Fruit fly (Drosophila melanogaster) whole organism, embryonic: Measurements from ENCODE around the gene CG42827.

ENCODE experiments used
- ATbp ChIP-seq: fragments of 200-800 bp; sonication (Bioruptor generic); optimal IDR thresholded peaks from 2 replicates; lab custom pipeline; 2017; ENCODE audit warnings: missing biosample characterization, mild to moderate bottlenecking, missing genetic modification characterization, missing genetic modification reagents
- Abd-B ChIP-seq: fragments of 200-800 bp; sonication (Bioruptor generic); optimal IDR thresholded peaks from 2 replicates; lab custom pipeline; 2018; ENCODE audit warnings: missing biosample characterization, mild to moderate bottlenecking, missing genetic modification characterization, moderate library complexity
- CG10274 ChIP-seq: fragments of 200-800 bp; sonication (Bioruptor generic); optimal IDR thresholded peaks from 3 replicates; lab custom pipeline; 2017; ENCODE audit warnings: missing biosample characterization, mild to moderate bottlenecking, missing genetic modification characterization
- CG10565 ChIP-seq: fragments of 200-800 bp; sonication (Bioruptor generic); optimal IDR thresholded peaks from 3 replicates; lab custom pipeline; 2016; ENCODE audit warnings: missing biosample characterization, mild to moderate bottlenecking, missing genetic modification characterization
- CG13894 ChIP-seq: fragments of 200-800 bp; sonication (Bioruptor generic); optimal IDR thresholded peaks from 3 replicates; lab custom pipeline; 2018; ENCODE audit warnings: missing biosample characterization, mild to moderate bottlenecking, missing genetic modification characterization, moderate library complexity
- CG15696 ChIP-seq: fragments of 200-800 bp; sonication (Bioruptor generic); optimal IDR thresholded peaks from 2 replicates; lab custom pipeline; 2019; ENCODE audit warnings: missing biosample characterization, mild to moderate bottlenecking, missing genetic modification characterization, moderate library complexity
- CG16863 ChIP-seq: fragments of 200-800 bp; sonication (Bioruptor generic); optimal IDR thresholded peaks from 3 replicates; lab custom pipeline; 2016; ENCODE audit warnings: missing biosample characterization, missing genetic modification characterization
- CG17359 ChIP-seq: fragments of 200-800 bp; sonication (Bioruptor generic); optimal IDR thresholded peaks from 3 replicates; lab custom pipeline; 2018; ENCODE audit warnings: missing biosample characterization, mild to moderate bottlenecking, missing genetic modification characterization, moderate library complexity
- CG17829 ChIP-seq: fragments of 200-800 bp; optimal IDR thresholded peaks from 2 replicates; lab custom pipeline; 2019; ENCODE audit warnings: missing biosample characterization, mild to moderate bottlenecking, missing genetic modification characterization, moderate library complexity
- CG18476 ChIP-seq: fragments of 200-800 bp; sonication (Bioruptor generic); optimal IDR thresholded peaks from 2 replicates; lab custom pipeline; 2016; ENCODE audit warnings: missing biosample characterization, mild to moderate bottlenecking, missing genetic modification characterization
- CG2120 ChIP-seq: fragments of 200-800 bp; sonication (Bioruptor generic); optimal IDR thresholded peaks from 3 replicates; lab custom pipeline; 2016; ENCODE audit warnings: missing biosample characterization, missing genetic modification characterization
- CG2129 ChIP-seq: fragments of 200-800 bp; sonication (Bioruptor generic); IDR thresholded peaks from 2 replicates; pipeline ENCODE4 v1.3.6; 2022; ENCODE audit warnings: missing biosample characterization, missing genetic modification characterization; ENCODE audit not compliant: partially characterized antibody
- CG33213 ChIP-seq: fragments of 200-800 bp; sonication (Bioruptor generic); optimal IDR thresholded peaks from 3 replicates; lab custom pipeline; 2016; ENCODE audit warnings: missing biosample characterization, missing genetic modification characterization
- CG5180 ChIP-seq: fragments of 200-800 bp; sonication (Bioruptor generic); optimal IDR thresholded peaks from 3 replicates; lab custom pipeline; 2017; ENCODE audit warnings: missing biosample characterization, missing genetic modification characterization, mild to moderate bottlenecking, moderate library complexity, missing genetic modification reagents
- CG5953 ChIP-seq: fragments of 200-800 bp; sonication (Bioruptor generic); IDR thresholded peaks from 2 replicates; pipeline ENCODE4 v1.3.6; 2022; ENCODE audit warnings: missing biosample characterization, missing genetic modification characterization
- CG6683 ChIP-seq: fragments of 200-800 bp; sonication (Bioruptor generic); optimal IDR thresholded peaks from 2 replicates; lab custom pipeline; 2017; ENCODE audit warnings: missing biosample characterization, mild to moderate bottlenecking, missing genetic modification characterization, missing genetic modification reagents
- CG6791 ChIP-seq: fragments of 200-800 bp; sonication (Bioruptor generic); IDR thresholded peaks from 3 replicates; pipeline ENCODE4 v1.3.6; 2022; ENCODE audit warnings: missing biosample characterization, missing genetic modification characterization; ENCODE audit not compliant: partially characterized antibody
- CG6854 ChIP-seq: fragments of 200-800 bp; sonication (Bioruptor generic); optimal IDR thresholded peaks from 3 replicates; lab custom pipeline; 2017; ENCODE audit warnings: missing biosample characterization, mild to moderate bottlenecking, missing genetic modification characterization
- CG8089 ChIP-seq: fragments of 200-800 bp; sonication (Bioruptor generic); optimal IDR thresholded peaks from 3 replicates; lab custom pipeline; 2016; ENCODE audit warnings: missing biosample characterization, missing genetic modification characterization
- CG8281 ChIP-seq: fragments of 200-800 bp; sonication (Bioruptor generic); optimal IDR thresholded peaks from 2 replicates; lab custom pipeline; 2018; ENCODE audit warnings: missing biosample characterization, mild to moderate bottlenecking, missing genetic modification characterization, moderate library complexity
- CG8290 ChIP-seq, 3 experiments: fragments of 200-800 bp; sonication (Bioruptor generic); optimal IDR thresholded peaks; 2 replicates each; lab custom pipeline; 2016 to 2019; ENCODE audit warnings: missing biosample characterization in 3 of 3, missing genetic modification characterization in 3 of 3, mild to moderate bottlenecking in 2 of 3, moderate library complexity in 1 of 3
- CG8359 ChIP-seq: fragments of 200-800 bp; sonication (Bioruptor generic); optimal IDR thresholded peaks from 2 replicates; lab custom pipeline; 2017; ENCODE audit warnings: missing biosample characterization, mild to moderate bottlenecking, missing genetic modification characterization, borderline replicate concordance
- CoRest ChIP-seq: fragments of 200-800 bp; sonication (Bioruptor generic); optimal IDR thresholded peaks from 3 replicates; lab custom pipeline; 2018; ENCODE audit warnings: missing biosample characterization, mild to moderate bottlenecking, missing genetic modification characterization, moderate library complexity
- Dll ChIP-seq: fragments of 200-800 bp; sonication (Bioruptor generic); IDR thresholded peaks from 4 replicates; pipeline ENCODE4 v1.3.6; 2022; ENCODE audit warnings: missing biosample characterization, missing genetic modification characterization; ENCODE audit not compliant: partially characterized antibody
- E2f1 ChIP-seq: fragments of 200-800 bp; sonication (Bioruptor generic); IDR thresholded peaks from 2 replicates; pipeline ENCODE4 v1.3.6; 2022; ENCODE audit warnings: missing biosample characterization, missing genetic modification characterization
- Fer2 ChIP-seq: fragments of 200-800 bp; sonication (Bioruptor generic); optimal IDR thresholded peaks from 2 replicates; lab custom pipeline; 2018; ENCODE audit warnings: missing biosample characterization, mild to moderate bottlenecking, missing genetic modification characterization, moderate library complexity
- Fer3 ChIP-seq: fragments of 200-800 bp; sonication (Bioruptor generic); optimal IDR thresholded peaks from 2 replicates; lab custom pipeline; 2018; ENCODE audit warnings: missing biosample characterization, mild to moderate bottlenecking, missing genetic modification characterization, moderate library complexity
- HLHmδ ChIP-seq: fragments of 200-800 bp; sonication (Bioruptor generic); optimal IDR thresholded peaks from 2 replicates; lab custom pipeline; 2018; ENCODE audit warnings: missing biosample characterization, mild to moderate bottlenecking, missing genetic modification characterization, moderate library complexity
- Lpt ChIP-seq: fragments of >200 bp; optimal IDR thresholded peaks from 2 replicates; lab custom pipeline; 2018; ENCODE audit warnings: missing biosample characterization, missing genetic modification characterization
- Nf-YC ChIP-seq: fragments of 200-800 bp; optimal IDR thresholded peaks from 3 replicates; lab custom pipeline; 2019; ENCODE audit warnings: missing biosample characterization, mild to moderate bottlenecking, missing genetic modification characterization, moderate library complexity
- Spps ChIP-seq: fragments of 200-800 bp; sonication (Bioruptor generic); optimal IDR thresholded peaks from 2 replicates; lab custom pipeline; 2018; ENCODE audit warnings: missing biosample characterization, mild to moderate bottlenecking, missing genetic modification characterization
- Taf1 ChIP-seq: fragments of 200-800 bp; sonication (Bioruptor generic); IDR thresholded peaks from 2 replicates; pipeline ENCODE4 v1.3.6; 2022; ENCODE audit warnings: missing biosample characterization, missing genetic modification characterization
- Vsx1 ChIP-seq: fragments of 200-800 bp; sonication (Bioruptor generic); optimal IDR thresholded peaks from 2 replicates; lab custom pipeline; 2017; ENCODE audit warnings: missing biosample characterization, mild to moderate bottlenecking, missing genetic modification characterization, missing genetic modification reagents
- abd-A ChIP-seq: fragments of 200-800 bp; sonication (Bioruptor generic); optimal IDR thresholded peaks from 3 replicates; lab custom pipeline; 2019; ENCODE audit warnings: missing biosample characterization, mild to moderate bottlenecking, missing genetic modification characterization, moderate library complexity
- en ChIP-seq: fragments of 200-800 bp; sonication (Bioruptor generic); optimal IDR thresholded peaks from 2 replicates; lab custom pipeline; 2016; ENCODE audit warnings: missing biosample characterization, missing genetic modification characterization
- fd96Cb ChIP-seq: fragments of 200-800 bp; sonication (Bioruptor generic); optimal IDR thresholded peaks from 2 replicates; lab custom pipeline; 2018; ENCODE audit warnings: missing biosample characterization, mild to moderate bottlenecking, missing genetic modification characterization, moderate library complexity
- ftz-f1 ChIP-seq: fragments of 200-800 bp; sonication (Bioruptor generic); optimal IDR thresholded peaks from 2 replicates; lab custom pipeline; 2016; ENCODE audit warnings: missing biosample characterization, missing genetic modification characterization
- hkb ChIP-seq, 2 experiments: fragments of 200-800 bp in 1 of 2; fragments of >200 bp in 1 of 2; sonication (Bioruptor generic) in 1 of 2; IDR thresholded peaks in 1 of 2; optimal IDR thresholded peaks in 1 of 2; 2 replicates each; pipeline versions ENCODE4 v1.3.6 to Lab custom; 2017 to 2022; ENCODE audit warnings: missing biosample characterization in 1 of 2, missing genetic modification characterization in 1 of 2
- kay ChIP-seq: fragments of 200-800 bp; sonication (Bioruptor generic); optimal IDR thresholded peaks from 2 replicates; lab custom pipeline; 2016; ENCODE audit warnings: missing biosample characterization, missing genetic modification characterization
- kni ChIP-seq: fragments of 200-800 bp; sonication (Bioruptor generic); optimal IDR thresholded peaks from 3 replicates; lab custom pipeline; 2017; ENCODE audit warnings: mild to moderate bottlenecking, missing biosample characterization, missing genetic modification reagents, missing genetic modification characterization
- pum ChIP-seq: fragments of 200-800 bp; sonication (Bioruptor generic); optimal IDR thresholded peaks from 2 replicates; lab custom pipeline; 2016; ENCODE audit warnings: missing biosample characterization, missing genetic modification characterization
- sna ChIP-seq: fragments of 200-800 bp; sonication (Bioruptor generic); IDR thresholded peaks from 2 replicates; pipeline ENCODE4 v1.3.6; 2022; ENCODE audit warnings: missing biosample characterization, missing genetic modification characterization; ENCODE audit not compliant: partially characterized antibody
- stwl ChIP-seq: fragments of 200-800 bp; sonication (Bioruptor generic); optimal IDR thresholded peaks from 3 replicates; lab custom pipeline; 2018; ENCODE audit warnings: missing biosample characterization, mild to moderate bottlenecking, missing genetic modification characterization, moderate library complexity
- vfl ChIP-seq: fragments of 200-800 bp; sonication (Bioruptor generic); optimal IDR thresholded peaks from 2 replicates; lab custom pipeline; 2016; ENCODE audit warnings: missing biosample characterization, missing genetic modification characterization
- yki ChIP-seq: fragments of >200 bp; optimal IDR thresholded peaks from 3 replicates; lab custom pipeline; 2018
- z ChIP-seq: fragments of 200-800 bp; sonication (Bioruptor generic); IDR thresholded peaks from 3 replicates; pipeline ENCODE4 v1.3.6; 2022; ENCODE audit warnings: missing biosample characterization, missing genetic modification characterization
- zen ChIP-seq: fragments of 200-800 bp; sonication (Bioruptor generic); optimal IDR thresholded peaks from 3 replicates; lab custom pipeline; 2018; ENCODE audit warnings: missing biosample characterization, mild to moderate bottlenecking, missing genetic modification characterization, moderate library complexity
- zfh2 ChIP-seq: fragments of 200-800 bp; sonication (Bioruptor generic); optimal IDR thresholded peaks from 2 replicates; lab custom pipeline; 2016; ENCODE audit warnings: missing biosample characterization, missing genetic modification characterization

The CG42827 gene

dm6 chr3R:23363515-23364124 is 9.1 kb upstream of the CG42827 start, which contains the start of gene CG4408 (continued):
- TF ChIP-seq CoRest: peak; percentile 32
- TF ChIP-seq kay: no peak
- peak; percentile 12 for TF ChIP-seq zen (tag; lab: Kevin White, UChicago)
- no peak for TF ChIP-seq Fer2 (tag; lab: Kevin White, UChicago)
- no peak for TF ChIP-seq z (GFP tag; lab: Robert Waterston, UW)
- no peak for TF ChIP-seq CG8290 (GFP tag; optimal IDR thresholded peaks at IDR 0.05; lab: Kevin White, UChicago)
- TF ChIP-seq CG8290 (tag; optimal IDR thresholded peaks at IDR 0.05; lab: Kevin White, UChicago): no peak
- no peak for TF ChIP-seq Vsx1 (GFP tag; lab: Kevin White, UChicago)
- no peak for TF ChIP-seq yki (lab: Kevin White, UChicago)
- no peak for TF ChIP-seq CG6683
- TF ChIP-seq HLHmδ (GFP tag; lab: Kevin White, UChicago): no peak
- no peak for TF ChIP-seq pum (GFP tag; lab: Kevin White, UChicago)
- no peak for TF ChIP-seq CG8359 (GFP tag; lab: Kevin White, UChicago)
- TF ChIP-seq sna (GFP tag; lab: Robert Waterston, UW): no peak
- TF ChIP-seq CG10565 (GFP tag; lab: Kevin White, UChicago): no peak
- no peak for TF ChIP-seq abd-A (tag; lab: Kevin White, UChicago)
- TF ChIP-seq ATbp (GFP tag; lab: Kevin White, UChicago): no peak
- no peak for TF ChIP-seq CG6854
- no peak for TF ChIP-seq CG5953
- no peak for TF ChIP-seq CG8281 (tag; lab: Kevin White, UChicago)
- TF ChIP-seq CG10274 (GFP tag; lab: Kevin White, UChicago): peak; percentile 84
- TF ChIP-seq Nf-YC: no peak
- no peak for TF ChIP-seq CG5180
- no peak for TF ChIP-seq Spps
- TF ChIP-seq CG17829 (tag; lab: Kevin White, UChicago): no peak
- peak; percentile 48 for TF ChIP-seq fd96Cb
- no peak for TF ChIP-seq kni (GFP tag; lab: Kevin White, UChicago)
- TF ChIP-seq stwl: no peak
- no peak for TF ChIP-seq en
- no peak for TF ChIP-seq CG6791 (GFP tag; lab: Robert Waterston, UW)
- peak; percentile 56 for TF ChIP-seq Fer3 (tag; lab: Kevin White, UChicago)
- no peak for TF ChIP-seq Dll (GFP tag; lab: Robert Waterston, UW)
- TF ChIP-seq CG13894 (tag; lab: Kevin White, UChicago): no peak
- no peak for TF ChIP-seq CG8089 (GFP tag; lab: Kevin White, UChicago)
- no peak for TF ChIP-seq CG18476 (GFP tag; lab: Kevin White, UChicago)
- no peak for TF ChIP-seq Lpt
- peak; percentile 53 for TF ChIP-seq zfh2 (GFP tag; lab: Kevin White, UChicago)
- no peak for TF ChIP-seq vfl (GFP tag; lab: Kevin White, UChicago)
- no peak for TF ChIP-seq ftz-f1 (GFP tag; lab: Kevin White, UChicago)
- peak; percentile 0 for TF ChIP-seq CG15696
- TF ChIP-seq CG2129 (GFP tag; lab: Robert Waterston, UW): no peak
- no peak for TF ChIP-seq CG16863
- TF ChIP-seq Taf1 (GFP tag; lab: Robert Waterston, UW): no peak; the same call in 1 of the 2 replicates
- TF ChIP-seq CG33213: peak; percentile 9
- TF ChIP-seq CG17359 (tag; lab: Kevin White, UChicago): peak; percentile 51
- TF ChIP-seq Abd-B (GFP tag; lab: Kevin White, UChicago): peak; percentile 30
- TF ChIP-seq E2f1 (GFP tag; lab: Robert Waterston, UW): 0 out of 2 replicates have a peak, but pooled peaks have one; percentile 16
- no peak for TF ChIP-seq hkb (optimal IDR thresholded peaks at IDR 0.05; lab: Kevin White, UChicago)
- TF ChIP-seq hkb (GFP tag; IDR thresholded peaks at IDR 0.05; lab: Robert Waterston, UW): peak; percentile 55; the same call in 1 of the 2 replicates
- peak; percentile 72 for TF ChIP-seq CG2120 (GFP tag; lab: Kevin White, UChicago)
